Worm (Caenorhabditis elegans) whole organism, L4 larva: ENCODE results near the gene T25D10.1.

Experiments
- D1046.2 ChIP-seq: fragments of 200-800 bp; sonication (Bioruptor generic); IDR thresholded peaks from 2 replicates; pipeline ENCODE4 v1.3.6; 2022; ENCODE audit warnings: missing genetic modification characterization, missing compliant biosample characterization
- F44E2.7 ChIP-seq: fragments of 200-800 bp; sonication (Bioruptor generic); IDR thresholded peaks from 2 replicates; pipeline ENCODE4 v2.1.2; 2022; ENCODE audit warnings: missing genetic modification characterization, missing compliant biosample characterization
- T26A8.4 ChIP-seq: fragments of 200-800 bp; sonication (Bioruptor generic); IDR thresholded peaks from 2 replicates; pipeline ENCODE4 v1.3.6; 2022; ENCODE audit warnings: missing genetic modification characterization, missing compliant biosample characterization
- Y105C5A.15 ChIP-seq: fragments of 200-800 bp; sonication (Bioruptor generic); IDR thresholded peaks from 2 replicates; pipeline ENCODE4 v1.3.6; 2022; ENCODE audit warnings: missing genetic modification characterization, missing compliant biosample characterization
- Y5F2A.4 ChIP-seq: fragments of 200-800 bp; sonication (Bioruptor generic); optimal IDR thresholded peaks from 2 replicates; lab custom pipeline; 2018; ENCODE audit warnings: mild to moderate bottlenecking, missing genetic modification characterization, missing compliant biosample characterization
- Y75B8A.6 ChIP-seq: fragments of 200-800 bp; sonication (Bioruptor generic); IDR thresholded peaks from 2 replicates; pipeline ENCODE4 v1.3.6; 2022; ENCODE audit warnings: missing genetic modification reagents, missing genetic modification characterization, missing compliant biosample characterization
- ZK546.5 ChIP-seq, 2 experiments: sonication (generic microtip); optimal IDR thresholded peaks; 2 replicates each; lab custom pipeline; 2017; ENCODE audit warnings: missing biosample characterization in 2 of 2, missing genetic modification characterization in 2 of 2
- aha-1 ChIP-seq: fragments of 150-350 bp; peaks from one replicate; lab custom pipeline; 2014; ENCODE audit warnings: missing biosample characterization, missing genetic modification characterization
- aly-2 ChIP-seq: sonication (generic microtip); optimal IDR thresholded peaks from 2 replicates; lab custom pipeline; 2018; ENCODE audit warnings: missing biosample characterization, missing genetic modification characterization
- arid-1 ChIP-seq: fragments of 200-800 bp; sonication (Bioruptor generic); conservative IDR thresholded peaks from 2 replicates; pipeline ENCODE4 v1.3.6; 2022; ENCODE audit warnings: missing genetic modification reagents, missing genetic modification characterization, missing compliant biosample characterization
- attf-4 ChIP-seq: sonication (generic microtip); optimal IDR thresholded peaks from 3 replicates; lab custom pipeline; 2017; ENCODE audit warnings: missing biosample characterization, missing genetic modification characterization
- daf-19 ChIP-seq: fragments of 200-800 bp; sonication (Bioruptor generic); conservative IDR thresholded peaks from 2 replicates; pipeline ENCODE4 v1.3.6; 2022; ENCODE audit warnings: missing genetic modification characterization, missing compliant biosample characterization
- daf-8 ChIP-seq: fragments of 200-800 bp; sonication (Bioruptor generic); IDR thresholded peaks from 2 replicates; pipeline ENCODE4 v1.3.6; 2022; ENCODE audit warnings: missing genetic modification characterization, missing compliant biosample characterization
- dmd-6 ChIP-seq: fragments of 200-800 bp; sonication (Bioruptor generic); IDR thresholded peaks from 2 replicates; pipeline ENCODE4 v1.3.6; 2022; ENCODE audit warnings: missing genetic modification reagents, missing genetic modification characterization, missing compliant biosample characterization
- dmd-8 ChIP-seq: fragments of 200-800 bp; sonication (Bioruptor generic); IDR thresholded peaks from 2 replicates; pipeline ENCODE4 v1.3.6; 2022; ENCODE audit warnings: missing genetic modification characterization, missing compliant biosample characterization
- dpl-1 ChIP-seq: fragments of 150-350 bp; optimal IDR thresholded peaks from 2 replicates; lab custom pipeline; 2014; ENCODE audit warnings: missing biosample characterization, missing genetic modification reagents, missing genetic modification characterization
- duxl-1 ChIP-seq: sonication (generic microtip); optimal IDR thresholded peaks from 2 replicates; lab custom pipeline; 2016; ENCODE audit warnings: mild to moderate bottlenecking, missing genetic modification characterization, moderate library complexity, missing compliant biosample characterization; ENCODE audit not compliant: poor library complexity
- egl-27 ChIP-seq: sonication (generic microtip); optimal IDR thresholded peaks from 3 replicates; lab custom pipeline; 2017; ENCODE audit warnings: missing biosample characterization, missing genetic modification reagents, missing genetic modification characterization
- gei-8 ChIP-seq: fragments of 200-800 bp; sonication (Bioruptor generic); optimal IDR thresholded peaks from 2 replicates; lab custom pipeline; 2018; ENCODE audit warnings: mild to moderate bottlenecking, missing genetic modification characterization, missing compliant biosample characterization
- lin-13 ChIP-seq: fragments of 150-350 bp; optimal IDR thresholded peaks from 2 replicates; lab custom pipeline; 2014; ENCODE audit warnings: missing biosample characterization, missing genetic modification reagents, missing genetic modification characterization
- lin-29 ChIP-seq: fragments of 200-800 bp; sonication (Bioruptor generic); IDR thresholded peaks from 2 replicates; pipeline ENCODE4 v1.3.6; 2022; ENCODE audit warnings: missing genetic modification reagents, missing genetic modification characterization, missing compliant biosample characterization
- lin-38 ChIP-seq: fragments of 200-800 bp; sonication (Bioruptor generic); IDR thresholded peaks from 2 replicates; pipeline ENCODE4 v1.3.6; 2022; ENCODE audit warnings: missing genetic modification reagents, missing genetic modification characterization, missing compliant biosample characterization
- lir-3 ChIP-seq: sonication (generic microtip); optimal IDR thresholded peaks from 2 replicates; lab custom pipeline; 2016; ENCODE audit warnings: mild to moderate bottlenecking, missing genetic modification characterization, missing compliant biosample characterization
- madf-9 ChIP-seq: fragments of 200-800 bp; sonication (Bioruptor generic); conservative IDR thresholded peaks from 2 replicates; pipeline ENCODE4 v1.3.6; 2022; ENCODE audit warnings: missing genetic modification reagents, missing genetic modification characterization, missing compliant biosample characterization
- mdl-1 ChIP-seq, 2 experiments: fragments of 150-350 bp in 1 of 2; sonication (generic microtip) in 1 of 2; optimal IDR thresholded peaks; 2 replicates each; lab custom pipeline; 2014 to 2017; ENCODE audit warnings: missing biosample characterization in 2 of 2, missing genetic modification characterization in 2 of 2
- mep-1 ChIP-seq: fragments of 150-350 bp; sonication (generic microtip); optimal IDR thresholded peaks from 3 replicates; lab custom pipeline; 2014; ENCODE audit warnings: missing biosample characterization, missing genetic modification characterization
- mes-2 ChIP-seq: sonication (generic microtip); optimal IDR thresholded peaks from 2 replicates; lab custom pipeline; 2016; ENCODE audit warnings: missing genotype, mild to moderate bottlenecking, missing genetic modification characterization, missing compliant biosample characterization; ENCODE audit not compliant: poor library complexity, severe bottlenecking
- mxl-2 ChIP-seq: fragments of 200-800 bp; sonication (Bioruptor generic); conservative IDR thresholded peaks from 2 replicates; pipeline ENCODE4 v1.3.6; 2022; ENCODE audit warnings: missing genetic modification reagents, missing genetic modification characterization, missing compliant biosample characterization
- nhr-102 ChIP-seq: sonication (generic microtip); optimal IDR thresholded peaks from 2 replicates; lab custom pipeline; 2016; ENCODE audit warnings: mild to moderate bottlenecking, missing genetic modification characterization, moderate library complexity, missing compliant biosample characterization
- nhr-237 ChIP-seq: sonication (generic microtip); optimal IDR thresholded peaks from 2 replicates; lab custom pipeline; 2017; ENCODE audit warnings: missing biosample characterization, missing genetic modification characterization
- nhr-28 ChIP-seq: fragments of 150-350 bp; optimal IDR thresholded peaks from 2 replicates; lab custom pipeline; 2014; ENCODE audit warnings: missing biosample characterization, missing genetic modification characterization
- nhr-41 ChIP-seq: fragments of 200-800 bp; sonication (Bioruptor generic); IDR thresholded peaks from 2 replicates; pipeline ENCODE4 v1.3.6; 2022; ENCODE audit warnings: missing genetic modification reagents, missing genetic modification characterization, missing compliant biosample characterization
- nhr-48 ChIP-seq: sonication (generic microtip); optimal IDR thresholded peaks from 2 replicates; lab custom pipeline; 2016; ENCODE audit warnings: mild to moderate bottlenecking, missing genetic modification characterization, missing compliant biosample characterization
- pha-4 ChIP-seq, 2 experiments: fragments of 150-350 bp in 1 of 2; fragments of 200-800 bp in 1 of 2; sonication (Bioruptor generic) in 1 of 2; IDR thresholded peaks in 1 of 2; optimal IDR thresholded peaks in 1 of 2; 2 replicates each; pipeline versions ENCODE4 v1.3.6 to Lab custom; 2014 to 2022; ENCODE audit warnings: missing genetic modification characterization in 2 of 2, missing genetic modification reagents in 2 of 2, missing biosample characterization in 1 of 2, missing compliant biosample characterization in 1 of 2
- rbr-2 ChIP-seq: sonication (generic microtip); optimal IDR thresholded peaks from 2 replicates; lab custom pipeline; 2016; ENCODE audit warnings: missing genotype, missing genetic modification characterization, missing compliant biosample characterization
- set-16 ChIP-seq: fragments of 200-800 bp; sonication (Bioruptor generic); IDR thresholded peaks from 2 replicates; pipeline ENCODE4 v1.3.6; 2022; ENCODE audit warnings: missing genetic modification reagents, missing genetic modification characterization, missing compliant biosample characterization
- skn-1 ChIP-seq: fragments of 150-350 bp; optimal IDR thresholded peaks from 2 replicates; lab custom pipeline; 2014; ENCODE audit warnings: missing biosample characterization, missing genetic modification characterization
- spr-1 ChIP-seq: sonication (generic microtip); optimal IDR thresholded peaks from 2 replicates; lab custom pipeline; 2016; ENCODE audit warnings: mild to moderate bottlenecking, missing genetic modification characterization, missing compliant biosample characterization
- tra-1 ChIP-seq: fragments of 200-800 bp; sonication (Bioruptor generic); IDR thresholded peaks from 2 replicates; pipeline ENCODE4 v1.3.6; 2022; ENCODE audit warnings: missing genetic modification reagents, missing genetic modification characterization, missing compliant biosample characterization
- unc-130 ChIP-seq: sonication (generic microtip); optimal IDR thresholded peaks from 2 replicates; lab custom pipeline; 2016; ENCODE audit warnings: missing genetic modification reagents, missing genetic modification characterization, missing compliant biosample characterization
- zip-11 ChIP-seq: fragments of 200-800 bp; sonication (Bioruptor generic); IDR thresholded peaks from 2 replicates; pipeline ENCODE4 v1.3.6; 2022; ENCODE audit warnings: missing genetic modification characterization, missing compliant biosample characterization
- ztf-11 ChIP-seq: fragments of 150-350 bp; optimal IDR thresholded peaks from 2 replicates; lab custom pipeline; 2014; ENCODE audit warnings: missing biosample characterization, missing genetic modification characterization
- ztf-7 ChIP-seq: fragments of 150-350 bp; optimal IDR thresholded peaks from 2 replicates; lab custom pipeline; 2014; ENCODE audit warnings: missing biosample characterization, missing genetic modification characterization

T25D10.1 gene

DNA sequence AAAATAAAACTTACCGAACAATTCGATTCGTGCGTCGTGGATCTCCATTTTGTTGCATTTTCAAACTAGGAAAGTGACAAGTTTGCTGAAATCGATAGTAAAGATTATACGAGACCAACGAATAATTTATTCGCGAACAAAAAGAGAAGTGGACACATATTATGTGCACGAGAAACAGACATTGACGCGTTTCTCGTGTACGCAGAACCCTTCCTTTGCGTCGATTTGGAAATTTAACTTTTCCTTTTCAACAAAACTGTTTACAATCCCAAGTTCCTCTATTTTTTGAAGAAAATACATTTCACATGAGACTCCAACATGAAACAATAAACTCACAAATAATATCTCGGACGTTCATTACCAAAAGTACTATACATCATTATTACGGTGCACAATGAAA, 42.4 kb upstream of the T25D10.1 start, which contains the start of gene K10B2.4 (continued):
- TF ChIP-seq zip-11 (GFP tag; lab: Robert Waterston, UW) (no peak), mes-2 (tag; lab: Kevin White, UChicago) (peak; percentile 90), nhr-28 (tag; lab: Kevin White, UChicago) (peak; percentile 28), lin-38 (GFP tag; lab: Robert Waterston, UW) (peak; percentile 81), attf-4 (tag; lab: Kevin White, UChicago) (no peak), arid-1 (0 out of 2 replicates have a peak, but pooled peaks have one; percentile 16), set-16 (GFP tag; lab: Robert Waterston, UW) (no peak), nhr-237 (tag; lab: Kevin White, UChicago) (no peak), aha-1 (peak; percentile 92), dpl-1 (peak; percentile 78), dmd-8 (no peak), T26A8.4 (GFP tag; lab: Robert Waterston, UW) (0 out of 2 replicates have a peak, but pooled peaks have one; percentile 26), pha-4 (GFP tag; IDR thresholded peaks at IDR 0.05; lab: Robert Waterston, UW) (no peak), pha-4 (tag; optimal IDR thresholded peaks at IDR 0.05; lab: Kevin White, UChicago) (peak; percentile 39), rbr-2 (tag; lab: Kevin White, UChicago) (peak; percentile 48)

ce11 chrII:6365237-6365815, 37.9 kb upstream of the T25D10.1 start, which contains the start of the genes ani-2 and clec-88:
Gene ani-2, minus strand, starts transcription at chrII:6365367.
Gene clec-88, plus strand, starts transcription at chrII:6365722.
- peak; percentile 87 for TF ChIP-seq unc-130 (GFP tag; lab: Kevin White, UChicago)
- TF ChIP-seq lin-38 (GFP tag; lab: Robert Waterston, UW): peak; percentile 64
- no peak for TF ChIP-seq nhr-28 (tag; lab: Kevin White, UChicago)

DNA sequence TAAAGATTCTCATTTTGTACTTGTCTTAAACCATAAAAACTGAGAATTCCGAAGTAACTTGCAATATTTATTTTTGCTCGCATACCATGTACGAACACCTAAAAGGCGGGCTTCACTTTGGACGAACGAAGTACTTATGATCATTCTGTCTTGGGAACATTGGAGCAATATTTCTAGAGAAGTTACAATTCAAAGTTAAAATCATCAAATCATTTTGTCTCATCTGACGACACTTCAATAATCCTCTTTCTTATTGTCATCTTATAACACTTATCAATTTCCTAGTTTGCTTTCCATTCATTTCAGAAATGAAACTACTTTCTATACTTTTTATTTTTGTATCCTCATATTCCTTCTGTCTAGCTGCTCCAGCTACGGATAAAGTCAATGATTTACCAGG, 36.5 kb upstream of the T25D10.1 start, which contains the start of gene ctsa-4.1:
Gene ctsa-4.1, plus strand, starts transcription at position 301 of the 400 bp plus-strand sequence.
- TF ChIP-seq ztf-11 (tag; lab: Kevin White, UChicago) (no peak), aly-2 (tag; lab: Kevin White, UChicago) (no peak), ztf-7 (tag; lab: Kevin White, UChicago) (peak; percentile 63)

DNA sequence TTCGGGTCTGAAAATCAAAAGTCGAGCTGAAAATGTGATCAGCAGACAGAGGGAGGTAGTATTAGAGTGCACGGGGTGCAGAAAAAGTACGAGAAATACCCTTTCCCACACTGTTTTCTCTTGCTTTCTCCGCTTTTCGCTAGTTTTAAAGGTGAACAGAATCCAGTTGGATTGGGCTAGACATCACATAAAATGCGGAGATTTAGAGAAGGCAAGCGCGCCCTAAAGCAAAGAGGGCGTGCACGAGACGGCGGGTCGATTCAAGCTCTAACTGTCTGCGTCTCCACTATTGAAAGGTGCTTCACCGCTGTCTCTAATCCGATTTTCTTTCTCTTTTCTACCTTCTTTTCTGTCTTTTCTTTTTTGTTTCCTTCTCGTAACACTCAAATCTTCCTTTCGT, 33.1 kb upstream of the T25D10.1 start:
- TF ChIP-seq skn-1: no peak
- no peak for TF ChIP-seq Y5F2A.4 (GFP tag; lab: Kevin White, UChicago)
- TF ChIP-seq Y75B8A.6: no peak
- no peak for TF ChIP-seq ZK546.5 (tag; optimal IDR thresholded peaks at IDR 0.05; lab: Kevin White, UChicago)
- peak; percentile 31; the same call in 1 of the 2 replicates for TF ChIP-seq nhr-41
- no peak for TF ChIP-seq duxl-1 (tag; lab: Kevin White, UChicago)
- peak; percentile 73 for TF ChIP-seq rbr-2 (tag; lab: Kevin White, UChicago)
- no peak for TF ChIP-seq egl-27
- TF ChIP-seq mxl-2 (GFP tag; lab: Robert Waterston, UW): no peak
- peak; percentile 54 for TF ChIP-seq set-16 (GFP tag; lab: Robert Waterston, UW)
- TF ChIP-seq spr-1 (tag; lab: Kevin White, UChicago): no peak
- peak; percentile 79 for TF ChIP-seq lin-13
- 0 out of 2 replicates have a peak, but pooled peaks have one; percentile 38 for TF ChIP-seq D1046.2 (GFP tag; lab: Robert Waterston, UW)
- TF ChIP-seq dmd-8: no peak
- no peak for TF ChIP-seq gei-8 (GFP tag; lab: Kevin White, UChicago)
- TF ChIP-seq nhr-102 (tag; lab: Kevin White, UChicago): peak; percentile 20
- TF ChIP-seq arid-1: peak; percentile 71
- no peak for TF ChIP-seq Y105C5A.15 (GFP tag; lab: Robert Waterston, UW)
- TF ChIP-seq daf-8 (GFP tag; lab: Robert Waterston, UW): no peak
- peak; percentile 90 to 95 for TF ChIP-seq mdl-1 (tag; optimal IDR thresholded peaks at IDR 0.05; lab: Kevin White, UChicago)
- TF ChIP-seq tra-1 (GFP tag; lab: Robert Waterston, UW): 0 out of 2 replicates have a peak, but pooled peaks have one; percentile 59
- TF ChIP-seq dmd-6: peak; percentile 80
- TF ChIP-seq F44E2.7 (GFP tag; lab: Robert Waterston, UW): no peak
- TF ChIP-seq lin-29 (GFP tag; lab: Robert Waterston, UW): no peak
- TF ChIP-seq nhr-48 (tag; lab: Kevin White, UChicago): peak; percentile 83
- peak; percentile 62; the same call in 1 of the 2 replicates for TF ChIP-seq daf-19 (GFP tag; lab: Robert Waterston, UW)
- peak; percentile 39; the same call in 1 of the 2 replicates for TF ChIP-seq madf-9 (GFP tag; lab: Robert Waterston, UW)
- peak; percentile 75 for TF ChIP-seq mes-2 (tag; lab: Kevin White, UChicago)
- TF ChIP-seq unc-130 (GFP tag; lab: Kevin White, UChicago): peak; percentile 63
- peak; percentile 83 for TF ChIP-seq mep-1 (tag; lab: Kevin White, UChicago)
- no peak for TF ChIP-seq lir-3 (tag; lab: Kevin White, UChicago)
